Fruit fly (Drosophila melanogaster): Measurements from ENCODE around the gene Prosbeta4R2.

DNA sequence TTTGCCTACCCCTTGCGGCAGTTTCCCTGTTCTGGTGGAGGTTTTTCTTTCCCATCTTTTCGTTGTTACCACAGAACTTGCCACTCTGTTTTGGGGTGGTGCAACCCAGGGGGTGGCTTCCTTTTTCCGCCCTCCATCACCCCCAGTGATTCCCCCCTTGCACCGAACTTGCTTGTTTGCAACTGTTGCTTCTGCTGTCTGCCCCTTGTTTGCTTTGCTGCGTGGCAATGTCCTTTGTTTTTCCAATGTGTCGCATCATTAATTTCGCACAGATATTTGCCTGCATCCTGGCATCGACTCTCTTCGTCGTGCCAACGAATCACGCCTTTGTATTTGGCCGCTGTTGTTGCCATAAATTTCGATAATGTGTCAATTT, 18.2 kb upstream of the Prosbeta4R2 start:
- no peak for TF ChIP-seq CG8478 (optimal IDR thresholded peaks at IDR 0.05)
- TF ChIP-seq CTCF (optimal IDR thresholded peaks at IDR 0.05), result no peak
